Worm (Caenorhabditis elegans): ENCODE results near the gene cest-17.

cest-17 gene

DNA sequence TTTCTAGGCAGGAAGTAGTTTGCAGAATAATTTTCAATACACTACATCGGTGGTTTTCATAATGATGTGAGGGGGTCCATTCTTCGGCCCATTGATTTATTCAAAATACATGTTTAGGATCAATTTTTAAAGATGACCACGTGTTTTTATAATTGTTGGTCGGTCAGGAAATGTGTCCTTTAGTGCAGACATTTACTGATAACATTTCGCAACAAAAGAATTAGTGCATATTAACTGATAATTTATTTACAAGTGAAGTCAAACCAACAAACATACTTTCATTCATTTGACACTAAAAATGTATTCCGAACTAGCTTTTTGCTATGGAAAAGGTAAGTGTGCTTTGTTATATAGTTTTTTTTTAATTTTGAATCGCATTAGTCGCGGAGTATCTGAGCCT lies 41.4 kb upstream of the cest-17 start, which contains the start of gene F20D6.5:
Gene F20D6.5 (plus strand): TSS at position 259 of the 400 bp plus-strand sequence.
- TF ChIP-seq ham-2 (GFP tag; optimal IDR thresholded peaks at IDR 0.05) = no peak
- TF ChIP-seq zip-8 (tag; optimal IDR thresholded peaks at IDR 0.05) = no peak
- TF ChIP-seq lin-13 (tag; optimal IDR thresholded peaks at IDR 0.05) = no peak
- TF ChIP-seq ces-1 (GFP tag; optimal IDR thresholded peaks at IDR 0.05) = no peak
- no peak for TF ChIP-seq elt-3 (tag; optimal IDR thresholded peaks at IDR 0.05)
- TF ChIP-seq nhr-76 (tag; optimal IDR thresholded peaks at IDR 0.05) = no peak
- no peak for TF ChIP-seq drap-1 (GFP tag; optimal IDR thresholded peaks at IDR 0.05)
- TF ChIP-seq lin-32 (GFP tag; optimal IDR thresholded peaks at IDR 0.05) = no peak
- no peak for TF ChIP-seq nhr-237 (tag; optimal IDR thresholded peaks at IDR 0.05)
- no peak for TF ChIP-seq unc-39 (tag; optimal IDR thresholded peaks at IDR 0.05)
- no peak for TF ChIP-seq nhr-2 (tag; optimal IDR thresholded peaks at IDR 0.05)
- TF ChIP-seq nhr-12 (tag; optimal IDR thresholded peaks at IDR 0.05) = no peak
- TF ChIP-seq ceh-39 (tag; optimal IDR thresholded peaks at IDR 0.05) = no peak
- TF ChIP-seq ceh-43 (GFP tag; optimal IDR thresholded peaks at IDR 0.05) = no peak
- TF ChIP-seq mls-2 (tag; optimal IDR thresholded peaks at IDR 0.05) = no peak
- no peak for TF ChIP-seq sptf-1 (tag; optimal IDR thresholded peaks at IDR 0.05)
- TF ChIP-seq tbx-8 (GFP tag; optimal IDR thresholded peaks at IDR 0.05) = no peak
- no peak for TF ChIP-seq elt-1 (tag; optimal IDR thresholded peaks at IDR 0.05; ENCODE audit: borderline replicate concordance, insufficient read depth)

DNA sequence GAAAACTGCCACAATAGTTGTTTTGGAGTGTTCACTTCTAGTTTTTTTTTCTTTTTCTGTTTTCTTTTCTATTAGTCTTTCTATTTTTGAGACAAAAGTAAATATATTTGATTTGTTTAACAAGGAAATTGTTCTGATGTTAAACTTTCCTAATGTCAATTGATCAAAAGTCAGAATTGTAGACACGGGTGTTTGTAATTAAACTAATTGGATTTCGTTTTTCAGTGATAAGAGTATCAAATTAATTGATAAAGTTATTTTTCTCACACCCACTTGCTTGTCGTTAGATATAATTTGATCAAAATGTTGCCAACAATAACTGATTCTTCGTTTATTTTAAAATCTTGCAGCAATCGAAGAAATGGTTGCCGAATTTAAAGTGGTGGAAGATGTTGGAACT lies 39.9 kb upstream of the cest-17 start:
- TF ChIP-seq sptf-1 (tag; optimal IDR thresholded peaks at IDR 0.05) = no peak
- TF ChIP-seq tbx-8 (GFP tag; optimal IDR thresholded peaks at IDR 0.05) = no peak
- no peak for TF ChIP-seq zip-8 (tag; optimal IDR thresholded peaks at IDR 0.05)
- no peak for TF ChIP-seq elt-1 (tag; optimal IDR thresholded peaks at IDR 0.05; ENCODE audit: borderline replicate concordance, insufficient read depth)
- TF ChIP-seq elt-3 (tag; optimal IDR thresholded peaks at IDR 0.05) = no peak
- TF ChIP-seq ceh-39 (tag; optimal IDR thresholded peaks at IDR 0.05) = no peak
- no peak for TF ChIP-seq drap-1 (GFP tag; optimal IDR thresholded peaks at IDR 0.05)
- no peak for TF ChIP-seq bed-3 (GFP tag; optimal IDR thresholded peaks at IDR 0.05)
- no peak for TF ChIP-seq unc-39 (tag; optimal IDR thresholded peaks at IDR 0.05)
- no peak for TF ChIP-seq ceh-43 (GFP tag; optimal IDR thresholded peaks at IDR 0.05)

DNA sequence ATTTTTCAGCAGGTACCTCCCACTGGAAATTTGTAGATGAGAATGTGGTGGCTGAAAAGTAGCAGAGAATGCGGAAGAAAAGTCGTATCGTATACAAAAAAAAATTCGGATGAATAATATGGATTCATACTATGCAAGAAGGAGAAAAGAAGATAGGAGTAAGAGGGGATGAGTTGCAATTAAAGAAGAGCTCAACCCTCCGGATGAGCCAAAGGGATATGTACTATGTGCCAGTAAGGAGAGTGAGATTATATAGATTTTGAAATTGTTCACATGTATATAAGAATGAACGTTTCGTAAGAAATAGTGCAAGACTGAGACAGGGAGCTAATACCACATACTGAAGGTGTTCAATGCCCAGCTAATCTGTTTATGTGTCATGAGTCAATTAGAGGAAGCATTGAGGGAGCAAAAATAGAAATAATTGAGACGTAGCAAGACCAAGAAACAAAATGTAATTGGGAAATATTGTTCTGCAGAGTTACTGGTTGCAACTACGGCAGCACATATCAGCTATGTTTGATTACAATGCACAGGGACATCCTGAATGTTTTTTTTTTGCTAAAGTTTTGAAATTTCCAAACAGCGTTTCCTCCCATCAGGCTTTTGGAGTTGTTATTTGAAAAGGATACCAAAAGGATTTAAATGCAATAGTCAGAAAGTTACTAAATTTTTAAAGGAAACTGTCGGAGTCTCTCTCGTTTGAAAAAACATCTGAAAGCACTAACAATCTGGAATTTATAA lies 34.7 kb upstream of the cest-17 start, which contains the start of gene F20D6.8:
Gene F20D6.8 (minus strand): TSS at position 51 of the 744 bp plus-strand sequence.
- TF ChIP-seq cnd-1 (tag; optimal IDR thresholded peaks at IDR 0.05) = no peak
- TF ChIP-seq ces-1 (GFP tag; optimal IDR thresholded peaks at IDR 0.05) = peak; percentile 32

DNA sequence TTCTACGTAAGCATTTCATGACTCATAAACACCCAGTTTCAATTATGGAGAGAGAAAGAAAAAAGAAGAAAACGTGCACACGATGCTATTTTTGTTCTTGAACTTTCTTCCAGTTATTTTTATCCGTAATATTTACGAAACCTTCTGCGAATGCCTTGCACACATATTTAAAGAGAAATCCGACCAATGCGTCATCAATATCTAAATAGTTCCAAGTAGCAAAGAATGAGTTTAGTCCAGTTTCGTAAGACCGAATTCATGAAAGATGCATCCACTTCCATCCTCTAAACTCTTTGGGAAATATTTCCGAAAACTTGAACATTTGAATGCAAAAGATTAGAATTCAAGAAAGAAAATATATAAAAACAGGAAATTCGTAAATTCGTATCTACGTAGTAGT lies 34.0 kb upstream of the cest-17 start:
- TF ChIP-seq ceh-43 (GFP tag; optimal IDR thresholded peaks at IDR 0.05) = no peak
- TF ChIP-seq nhr-28 (tag; optimal IDR thresholded peaks at IDR 0.05) = no peak
- TF ChIP-seq bed-3 (GFP tag; optimal IDR thresholded peaks at IDR 0.05) = no peak
- no peak for TF ChIP-seq pha-4 (tag; optimal IDR thresholded peaks at IDR 0.05)
- no peak for TF ChIP-seq nhr-237 (tag; optimal IDR thresholded peaks at IDR 0.05)
- TF ChIP-seq mab-5 (tag; optimal IDR thresholded peaks at IDR 0.05) = no peak
- TF ChIP-seq unc-62 (GFP tag; optimal IDR thresholded peaks at IDR 0.05) = no peak
- TF ChIP-seq ham-2 (GFP tag; optimal IDR thresholded peaks at IDR 0.05) = no peak
- no peak for TF ChIP-seq ces-1 (GFP tag; optimal IDR thresholded peaks at IDR 0.05)
- no peak for TF ChIP-seq ztf-11 (tag; optimal IDR thresholded peaks at IDR 0.05)
- no peak for TF ChIP-seq M03D4.4 (tag; optimal IDR thresholded peaks at IDR 0.05)
- no peak for TF ChIP-seq lsy-2 (tag; optimal IDR thresholded peaks at IDR 0.05)
- no peak for TF ChIP-seq elt-3 (tag; optimal IDR thresholded peaks at IDR 0.05)
- no peak for TF ChIP-seq drap-1 (GFP tag; optimal IDR thresholded peaks at IDR 0.05)
- no peak for TF ChIP-seq lin-32 (GFP tag; optimal IDR thresholded peaks at IDR 0.05)
- no peak for TF ChIP-seq ceh-39 (tag; optimal IDR thresholded peaks at IDR 0.05)
- no peak for TF ChIP-seq snpc-4 (tag; optimal IDR thresholded peaks at IDR 0.05)
- TF ChIP-seq cnd-1 (tag; optimal IDR thresholded peaks at IDR 0.05) = no peak
- no peak for TF ChIP-seq unc-39 (tag; optimal IDR thresholded peaks at IDR 0.05)
- no peak for TF ChIP-seq blmp-1 (tag; optimal IDR thresholded peaks at IDR 0.05)

DNA sequence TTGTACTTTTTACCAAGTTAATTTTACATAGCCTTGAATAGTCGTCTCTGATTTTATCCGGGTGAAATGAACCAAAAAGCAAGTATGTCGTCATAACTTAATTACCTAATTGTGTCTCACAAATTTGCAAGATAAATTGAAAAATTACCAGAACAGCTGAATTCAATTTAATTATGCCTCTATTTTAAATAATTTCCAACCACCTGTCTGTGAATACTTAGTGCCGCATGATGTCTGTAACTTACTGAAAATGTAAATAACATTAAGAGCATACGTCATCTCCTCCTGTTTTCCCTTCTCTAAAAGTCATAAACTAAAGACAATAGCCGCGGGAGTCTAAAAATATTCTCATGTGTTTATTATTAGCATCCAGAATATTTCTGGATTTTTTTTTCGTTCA lies 32.8 kb upstream of the cest-17 start:
- TF ChIP-seq drap-1 (GFP tag; optimal IDR thresholded peaks at IDR 0.05) = no peak
- peak; percentile 56 for TF ChIP-seq ces-1 (GFP tag; optimal IDR thresholded peaks at IDR 0.05)
